Fruit fly (Drosophila melanogaster) whole organism, adult: Measurements from ENCODE around the gene Sr-CIII.

Experiments used
- CG11617 ChIP-seq: fragments of 200-800 bp; sonication (Bioruptor generic); optimal IDR thresholded peaks from 2 replicates; lab custom pipeline; 2017; ENCODE audit warnings: mild to moderate bottlenecking, missing biosample characterization, missing genetic modification reagents, missing genetic modification characterization
- CG12768 ChIP-seq: fragments of 200-800 bp; sonication (Bioruptor generic); optimal IDR thresholded peaks from 2 replicates; lab custom pipeline; 2017; ENCODE audit warnings: missing biosample characterization, missing genetic modification characterization, mild to moderate bottlenecking, moderate library complexity, missing genetic modification reagents
- CG14711 ChIP-seq: fragments of 200-800 bp; sonication (Bioruptor generic); optimal IDR thresholded peaks from 2 replicates; lab custom pipeline; 2018; ENCODE audit warnings: missing biosample characterization, mild to moderate bottlenecking, missing genetic modification characterization, moderate library complexity
- CG1620 ChIP-seq: fragments of 200-800 bp; sonication (Bioruptor generic); optimal IDR thresholded peaks from 2 replicates; lab custom pipeline; 2016; ENCODE audit warnings: missing biosample characterization, missing genetic modification characterization
- CG33017 ChIP-seq: fragments of 200-800 bp; sonication (Bioruptor generic); optimal IDR thresholded peaks from 2 replicates; lab custom pipeline; 2018; ENCODE audit warnings: missing biosample characterization, mild to moderate bottlenecking, missing genetic modification characterization, moderate library complexity
- CG5204 ChIP-seq: fragments of 200-800 bp; sonication (Bioruptor generic); optimal IDR thresholded peaks from 2 replicates; lab custom pipeline; 2016; ENCODE audit warnings: missing biosample characterization, missing genetic modification characterization
- CG7045 ChIP-seq: fragments of 200-800 bp; sonication (Bioruptor generic); optimal IDR thresholded peaks from 2 replicates; lab custom pipeline; 2017; ENCODE audit warnings: missing biosample characterization, mild to moderate bottlenecking, missing genetic modification characterization
- CG7101 ChIP-seq: fragments of 200-800 bp; sonication (Bioruptor generic); optimal IDR thresholded peaks from 2 replicates; lab custom pipeline; 2018; ENCODE audit warnings: missing biosample characterization, mild to moderate bottlenecking, missing genetic modification characterization, moderate library complexity
- Clk ChIP-seq: fragments of 200-800 bp; sonication (Bioruptor generic); optimal IDR thresholded peaks from 2 replicates; lab custom pipeline; 2017; ENCODE audit warnings: missing biosample characterization, missing genetic modification characterization
- Crg-1 ChIP-seq: fragments of 200-800 bp; sonication (Bioruptor generic); optimal IDR thresholded peaks from 2 replicates; lab custom pipeline; 2016; ENCODE audit warnings: missing biosample characterization, missing genetic modification characterization
- Hr96 ChIP-seq: fragments of 200-800 bp; sonication (Bioruptor generic); optimal IDR thresholded peaks from 2 replicates; lab custom pipeline; 2016; ENCODE audit warnings: missing biosample characterization, missing genetic modification characterization
- Mnt ChIP-seq: fragments of 200-800 bp; sonication (Bioruptor generic); optimal IDR thresholded peaks from 2 replicates; lab custom pipeline; 2016; ENCODE audit warnings: missing biosample characterization, mild to moderate bottlenecking, missing genetic modification characterization
- bab1 ChIP-seq: fragments of 200-800 bp; sonication (Bioruptor generic); optimal IDR thresholded peaks from 3 replicates; lab custom pipeline; 2019; ENCODE audit warnings: missing biosample characterization, mild to moderate bottlenecking, missing genetic modification characterization, moderate library complexity
- cic ChIP-seq: fragments of 200-800 bp; sonication (Bioruptor generic); optimal IDR thresholded peaks from 2 replicates; lab custom pipeline; 2017; ENCODE audit warnings: missing biosample characterization, mild to moderate bottlenecking, missing genetic modification characterization, moderate library complexity
- cnc ChIP-seq, 2 experiments: fragments of >200 bp; optimal IDR thresholded peaks; 2 replicates each; lab custom pipeline; 2017
- kay ChIP-seq: fragments of 200-800 bp; sonication (Bioruptor generic); peaks from one replicate; lab custom pipeline; 2016; ENCODE audit warnings: missing biosample characterization, missing genetic modification characterization, borderline replicate concordance
- ovo ChIP-seq: fragments of 200-800 bp; sonication (Bioruptor generic); optimal IDR thresholded peaks from 2 replicates; lab custom pipeline; 2016; ENCODE audit warnings: missing biosample characterization, missing genetic modification characterization
- pad ChIP-seq: fragments of 200-800 bp; sonication (Bioruptor generic); optimal IDR thresholded peaks from 3 replicates; lab custom pipeline; 2017; ENCODE audit warnings: missing biosample characterization, missing genetic modification characterization, mild to moderate bottlenecking, moderate library complexity, missing genetic modification reagents
- tj ChIP-seq: fragments of 200-800 bp; sonication (Bioruptor generic); optimal IDR thresholded peaks from 3 replicates; lab custom pipeline; 2017; ENCODE audit warnings: missing biosample characterization, mild to moderate bottlenecking, missing genetic modification characterization, moderate library complexity
- toe ChIP-seq: fragments of 200-800 bp; sonication (Bioruptor generic); optimal IDR thresholded peaks from 2 replicates; lab custom pipeline; 2016; ENCODE audit warnings: missing biosample characterization, missing genetic modification characterization

Gene Sr-CIII

DNA sequence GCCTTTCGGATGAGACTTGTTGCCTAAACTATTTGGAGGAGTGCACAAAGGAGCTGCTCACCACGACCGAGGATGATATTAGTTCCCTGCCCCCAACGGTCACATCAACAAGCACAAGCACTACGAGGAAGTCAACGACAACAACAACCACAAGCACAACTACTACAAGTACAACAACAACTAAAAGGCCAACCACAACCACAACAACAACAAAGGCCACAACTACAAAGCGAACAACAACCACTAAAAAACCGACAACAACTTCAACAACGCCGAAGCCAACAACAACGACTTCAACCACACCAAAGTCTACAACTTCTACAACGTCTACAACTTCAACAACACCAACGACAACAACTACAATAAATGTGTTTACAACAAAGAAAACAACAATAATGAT is 2.9 kb downstream of the Sr-CIII start:
- TF ChIP-seq CG7101 = no peak

DNA sequence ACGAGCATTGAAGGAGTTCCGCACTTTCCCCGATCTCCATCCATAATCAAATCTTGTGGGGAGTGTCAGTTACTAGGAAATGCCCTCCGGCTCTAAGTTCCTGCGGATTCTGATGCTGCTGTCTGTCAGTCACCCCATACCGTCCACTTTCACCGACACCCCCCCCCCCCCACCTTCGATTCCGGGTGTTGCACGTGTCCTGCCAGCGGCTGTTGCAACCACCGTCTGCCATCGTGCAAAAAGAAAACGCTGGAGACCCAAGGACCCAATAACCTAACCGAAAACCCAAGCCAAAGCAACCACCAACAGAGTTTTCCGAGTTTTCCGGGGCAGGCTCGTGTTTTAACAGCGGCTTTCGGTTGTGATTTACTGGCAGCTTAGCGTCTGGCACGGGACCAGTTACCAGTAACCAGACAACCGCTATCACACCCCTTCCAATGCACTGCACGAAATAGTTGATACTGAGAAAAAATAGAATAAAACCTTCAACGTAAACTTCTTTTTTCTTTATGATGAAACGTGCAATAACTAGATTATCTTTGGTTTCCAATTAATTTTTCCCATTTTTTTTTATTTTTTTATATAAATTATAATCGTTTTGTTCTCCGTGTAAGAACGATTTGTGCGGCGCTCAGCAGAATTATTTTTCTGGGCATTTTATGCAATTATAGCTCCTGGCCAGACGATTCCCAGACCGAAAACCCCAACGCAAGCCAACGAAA is 4.6 kb downstream of the Sr-CIII start:
- TF ChIP-seq ovo (GFP tag; lab: Kevin White, UChicago) = no peak
- no peak for TF ChIP-seq CG14711 (tag; lab: Kevin White, UChicago)
- no peak for TF ChIP-seq bab1 (GFP tag; lab: Kevin White, UChicago)
- TF ChIP-seq CG12768 = no peak
- no peak for TF ChIP-seq kay (GFP tag; lab: Kevin White, UChicago)
- TF ChIP-seq cnc (optimal IDR thresholded peaks at IDR 0.05; lab: Kevin White, UChicago) = no peak
- TF ChIP-seq pad = no peak
- no peak for TF ChIP-seq CG7101
- TF ChIP-seq Crg-1 (GFP tag; lab: Kevin White, UChicago) = no peak
- TF ChIP-seq Mnt (GFP tag; lab: Kevin White, UChicago) = no peak
- no peak for TF ChIP-seq CG1620 (GFP tag; lab: Kevin White, UChicago)
- no peak for TF ChIP-seq tj
- TF ChIP-seq cic = no peak
- no peak for TF ChIP-seq toe (GFP tag; lab: Kevin White, UChicago)
- no peak for TF ChIP-seq CG33017 (tag; lab: Kevin White, UChicago)
- TF ChIP-seq CG5204 = no peak
- no peak for TF ChIP-seq Clk (GFP tag; lab: Kevin White, UChicago)
- no peak for TF ChIP-seq CG11617 (GFP tag; lab: Kevin White, UChicago)
- no peak for TF ChIP-seq CG7045 (GFP tag; lab: Kevin White, UChicago)

DNA sequence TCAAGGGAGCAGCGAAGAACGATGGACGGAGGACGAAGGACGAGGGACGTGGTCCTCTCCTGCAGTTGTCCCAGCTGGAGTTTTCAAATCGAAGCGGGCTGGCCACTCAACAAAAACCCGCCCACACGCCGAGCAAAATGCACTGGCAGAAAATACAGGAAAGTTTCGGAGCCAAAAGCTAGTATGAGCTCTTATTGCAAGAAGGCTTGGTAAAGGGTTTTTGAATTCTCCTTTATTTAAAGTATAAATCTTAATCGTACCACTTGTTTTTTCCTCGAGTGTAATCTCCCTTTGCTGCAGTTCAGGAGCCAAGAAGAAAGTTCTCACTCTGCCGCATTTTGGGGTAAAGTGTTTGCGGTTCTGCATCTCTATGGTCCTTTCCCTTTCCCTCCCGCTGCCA is 8.7 kb downstream of the Sr-CIII start:
- no peak for TF ChIP-seq CG7101
- TF ChIP-seq tj = no peak
- TF ChIP-seq CG5204 = no peak
- TF ChIP-seq CG1620 (GFP tag; lab: Kevin White, UChicago) = no peak
- no peak for TF ChIP-seq CG7045 (GFP tag; lab: Kevin White, UChicago)
- no peak for TF ChIP-seq Hr96
- no peak for TF ChIP-seq ovo (GFP tag; lab: Kevin White, UChicago)
- TF ChIP-seq CG14711 (tag; lab: Kevin White, UChicago) = no peak
- TF ChIP-seq Mnt (GFP tag; lab: Kevin White, UChicago) = no peak

DNA sequence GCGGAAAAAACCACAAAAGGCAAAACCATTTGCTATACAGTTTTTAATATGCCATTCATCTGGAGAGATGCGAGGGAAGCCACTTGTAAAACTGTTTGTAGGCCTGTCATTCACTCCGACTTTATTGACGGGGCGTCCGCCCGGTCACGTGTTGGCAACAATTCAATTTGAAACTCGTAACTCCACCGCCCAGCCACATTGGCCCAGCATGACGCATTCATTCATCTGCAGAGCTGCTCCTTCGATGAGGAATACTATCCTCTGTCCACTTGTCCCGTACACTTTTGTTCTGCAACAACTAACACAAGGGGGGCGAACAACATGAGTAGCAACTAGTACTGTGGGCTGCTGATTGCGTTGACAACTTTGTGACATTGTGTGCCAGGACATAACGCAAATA is 12.2 kb downstream of the Sr-CIII start:
- TF ChIP-seq Crg-1 (GFP tag; lab: Kevin White, UChicago) (no peak), CG7101 (no peak), CG1620 (GFP tag; lab: Kevin White, UChicago) (no peak), pad (no peak)

DNA sequence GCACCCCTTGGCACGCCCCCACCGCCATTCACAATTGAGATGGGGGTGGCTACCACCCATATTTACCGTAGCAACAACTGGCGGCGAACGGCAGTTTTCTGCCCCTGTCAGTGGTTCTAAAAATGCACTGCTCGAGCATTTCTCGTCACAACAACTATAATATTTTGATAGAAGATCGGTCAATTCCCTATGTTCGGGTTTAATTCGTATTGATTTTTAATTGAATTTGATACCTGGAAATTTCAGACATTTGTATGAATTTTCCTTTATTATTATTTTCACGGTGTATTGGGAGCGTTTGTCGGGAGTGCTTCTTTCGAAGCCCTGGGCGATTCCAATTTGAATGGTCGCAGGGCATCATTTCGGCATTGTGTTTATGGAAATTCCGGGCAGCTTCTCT is 12.9 kb downstream of the Sr-CIII start:
- TF ChIP-seq CG12768 (no peak), pad (no peak), cic (no peak), CG5204 (no peak), CG7045 (GFP tag; lab: Kevin White, UChicago) (no peak), ovo (GFP tag; lab: Kevin White, UChicago) (no peak), Hr96 (no peak), toe (GFP tag; lab: Kevin White, UChicago) (no peak), cnc (optimal IDR thresholded peaks at IDR 0.05; lab: Kevin White, UChicago) (no peak), CG11617 (GFP tag; lab: Kevin White, UChicago) (no peak), tj (no peak), Clk (GFP tag; lab: Kevin White, UChicago) (no peak), bab1 (GFP tag; lab: Kevin White, UChicago) (no peak), CG14711 (tag; lab: Kevin White, UChicago) (no peak)

DNA sequence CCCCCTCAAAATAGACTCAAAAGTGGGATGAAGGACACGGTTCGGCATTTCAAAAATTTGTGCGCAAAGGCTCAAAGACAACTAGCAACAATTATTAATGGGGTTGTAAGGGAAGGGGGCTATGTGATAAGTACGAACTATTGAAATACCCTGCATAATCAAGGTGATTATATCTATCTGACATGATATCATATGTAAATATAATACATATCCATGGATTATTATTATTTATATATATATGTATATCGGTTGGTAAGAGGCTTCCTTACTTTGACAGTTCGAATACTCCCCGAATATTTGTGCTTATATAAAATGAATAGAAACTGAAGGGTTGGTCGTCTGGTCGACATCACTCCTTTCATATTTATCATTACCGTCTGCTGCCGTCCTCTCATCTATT is 13.8 kb downstream of the Sr-CIII start:
- no peak for TF ChIP-seq pad
- no peak for TF ChIP-seq CG12768
- no peak for TF ChIP-seq Clk (GFP tag; lab: Kevin White, UChicago)
- no peak for TF ChIP-seq CG11617 (GFP tag; lab: Kevin White, UChicago)
- no peak for TF ChIP-seq bab1 (GFP tag; lab: Kevin White, UChicago)
- TF ChIP-seq cnc (optimal IDR thresholded peaks at IDR 0.05; lab: Kevin White, UChicago) = no peak
- TF ChIP-seq Crg-1 (GFP tag; lab: Kevin White, UChicago) = no peak
- no peak for TF ChIP-seq toe (GFP tag; lab: Kevin White, UChicago)
- TF ChIP-seq CG5204 = no peak
- TF ChIP-seq ovo (GFP tag; lab: Kevin White, UChicago) = no peak
- no peak for TF ChIP-seq cic
- no peak for TF ChIP-seq CG33017 (tag; lab: Kevin White, UChicago)
- no peak for TF ChIP-seq tj
- no peak for TF ChIP-seq CG7045 (GFP tag; lab: Kevin White, UChicago)

DNA sequence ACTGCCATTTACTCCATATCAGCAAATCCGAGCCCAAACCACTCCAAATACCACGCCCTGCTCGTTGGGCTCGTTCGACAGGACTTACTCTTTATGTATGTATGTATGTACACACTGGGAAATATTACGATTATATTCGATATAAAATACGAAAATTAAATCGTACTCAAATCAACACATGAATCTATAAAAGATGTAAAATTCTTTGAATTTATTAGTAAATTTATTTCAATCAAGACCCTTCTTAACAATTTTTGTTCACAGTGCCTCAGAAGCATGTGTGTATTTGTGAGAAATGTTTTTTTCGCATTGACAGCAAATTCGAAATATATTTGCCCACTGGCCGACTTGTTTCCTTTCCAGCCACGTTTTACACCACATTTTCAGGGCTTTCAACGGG is 26.2 kb downstream of the Sr-CIII start:
- TF ChIP-seq pad (no peak), Hr96 (no peak), CG12768 (no peak)

DNA sequence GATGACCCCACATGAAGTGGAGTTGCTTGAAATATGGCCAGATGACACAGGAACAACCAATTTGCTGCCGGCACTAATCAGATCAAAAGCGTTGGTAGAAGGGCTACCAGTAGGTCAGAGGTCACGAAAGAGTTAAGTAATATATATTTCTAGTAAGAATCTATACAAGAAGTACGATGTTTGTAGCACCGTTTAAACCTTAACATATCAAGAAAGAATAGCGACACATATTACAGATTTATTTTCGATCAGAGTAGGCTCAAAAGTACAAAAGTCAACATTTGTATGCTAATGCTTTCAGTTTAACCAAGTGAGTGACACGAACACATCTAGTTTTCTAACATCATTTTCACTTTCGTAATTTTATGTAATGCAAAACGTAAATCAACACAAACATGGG is 28.8 kb downstream of the Sr-CIII start, which contains the start of gene CG2955:
CG2955 (plus strand) TSS at position 301 of the 400 bp plus-strand sequence.
- TF ChIP-seq Mnt (GFP tag; lab: Kevin White, UChicago) = no peak
- TF ChIP-seq CG7101 = no peak
- TF ChIP-seq CG1620 (GFP tag; lab: Kevin White, UChicago) = no peak
- TF ChIP-seq cic = no peak
